Fruit fly (Drosophila melanogaster) whole organism, embryonic: ENCODE measurements around the gene Arp10.

ENCODE experiments used
- Abd-B ChIP-seq: fragments of 200-800 bp; sonication (Bioruptor generic); optimal IDR thresholded peaks from 2 replicates; lab custom pipeline; 2018; ENCODE audit warnings: missing biosample characterization, mild to moderate bottlenecking, missing genetic modification characterization, moderate library complexity
- Atf3 ChIP-seq: fragments of 200-800 bp; sonication (Bioruptor generic); optimal IDR thresholded peaks from 3 replicates; lab custom pipeline; 2016; ENCODE audit warnings: missing biosample characterization, missing genetic modification characterization
- CG10321 ChIP-seq: fragments of 200-800 bp; sonication (Bioruptor generic); IDR thresholded peaks from 2 replicates; pipeline ENCODE4 v1.3.6; 2022; ENCODE audit warnings: missing biosample characterization, missing genetic modification characterization
- CG11398 ChIP-seq: fragments of 200-800 bp; sonication (Bioruptor generic); optimal IDR thresholded peaks from 2 replicates; lab custom pipeline; 2016; ENCODE audit warnings: missing biosample characterization, missing genetic modification characterization
- CG12236 ChIP-seq: fragments of 200-800 bp; sonication (Bioruptor generic); optimal IDR thresholded peaks from 2 replicates; lab custom pipeline; 2016; ENCODE audit warnings: missing biosample characterization, missing genetic modification characterization
- CG12659 ChIP-seq: fragments of 200-800 bp; sonication (Bioruptor generic); optimal IDR thresholded peaks from 3 replicates; lab custom pipeline; 2017; ENCODE audit warnings: mild to moderate bottlenecking, missing biosample characterization, missing genetic modification reagents, missing genetic modification characterization
- CG12744 ChIP-seq: fragments of 200-800 bp; sonication (Bioruptor generic); optimal IDR thresholded peaks from 2 replicates; lab custom pipeline; 2016; ENCODE audit warnings: missing biosample characterization, missing genetic modification characterization
- CG12942 ChIP-seq: fragments of 200-800 bp; sonication (Bioruptor generic); optimal IDR thresholded peaks from 3 replicates; lab custom pipeline; 2016; ENCODE audit warnings: missing biosample characterization, missing genetic modification characterization
- CG13624 ChIP-seq: fragments of 200-800 bp; sonication (Bioruptor generic); optimal IDR thresholded peaks from 2 replicates; lab custom pipeline; 2016; ENCODE audit warnings: missing biosample characterization, missing genetic modification characterization
- CG15073 ChIP-seq: fragments of 200-800 bp; sonication (Bioruptor generic); optimal IDR thresholded peaks from 2 replicates; lab custom pipeline; 2016; ENCODE audit warnings: missing biosample characterization, missing genetic modification characterization
- CG1603 ChIP-seq: fragments of 200-800 bp; sonication (Bioruptor generic); optimal IDR thresholded peaks from 2 replicates; lab custom pipeline; 2019; ENCODE audit warnings: missing biosample characterization, mild to moderate bottlenecking, missing genetic modification characterization, moderate library complexity
- CG32772 ChIP-seq: fragments of 200-800 bp; sonication (Bioruptor generic); IDR thresholded peaks from 2 replicates; pipeline ENCODE4 v1.3.6; 2022; ENCODE audit warnings: missing biosample characterization, missing genetic modification characterization
- CG34376 ChIP-seq: fragments of 200-800 bp; sonication (Bioruptor generic); optimal IDR thresholded peaks from 2 replicates; lab custom pipeline; 2018; ENCODE audit warnings: missing biosample characterization, mild to moderate bottlenecking, missing genetic modification characterization
- CG3995 ChIP-seq: fragments of 200-800 bp; sonication (Bioruptor generic); optimal IDR thresholded peaks from 3 replicates; lab custom pipeline; 2016; ENCODE audit warnings: missing biosample characterization, missing genetic modification characterization
- CG4424 ChIP-seq: fragments of 200-800 bp; sonication (Bioruptor generic); optimal IDR thresholded peaks from 3 replicates; lab custom pipeline; 2016; ENCODE audit warnings: missing biosample characterization, missing genetic modification characterization
- CG4617 ChIP-seq: fragments of 200-800 bp; sonication (Bioruptor generic); optimal IDR thresholded peaks from 3 replicates; lab custom pipeline; 2016; ENCODE audit warnings: missing biosample characterization, missing genetic modification characterization, borderline replicate concordance
- CG6254 ChIP-seq: fragments of 200-800 bp; sonication (Bioruptor generic); optimal IDR thresholded peaks from 3 replicates; lab custom pipeline; 2017; ENCODE audit warnings: mild to moderate bottlenecking, missing biosample characterization, missing genetic modification reagents, missing genetic modification characterization
- CG7839 ChIP-seq: fragments of 200-800 bp; sonication (Bioruptor generic); optimal IDR thresholded peaks from 3 replicates; lab custom pipeline; 2018; ENCODE audit warnings: missing biosample characterization, mild to moderate bottlenecking, missing genetic modification characterization, moderate library complexity
- Camta ChIP-seq: fragments of 200-800 bp; sonication (Bioruptor generic); optimal IDR thresholded peaks from 2 replicates; lab custom pipeline; 2016; ENCODE audit warnings: missing biosample characterization, missing genetic modification characterization
- Dad ChIP-seq: fragments of 200-800 bp; sonication (Bioruptor generic); optimal IDR thresholded peaks from 3 replicates; lab custom pipeline; 2016; ENCODE audit warnings: missing biosample characterization, missing genetic modification characterization
- Fer3 ChIP-seq: fragments of 200-800 bp; sonication (Bioruptor generic); optimal IDR thresholded peaks from 2 replicates; lab custom pipeline; 2018; ENCODE audit warnings: missing biosample characterization, mild to moderate bottlenecking, missing genetic modification characterization, moderate library complexity
- Lhr ChIP-seq: fragments of 200-800 bp; sonication (Bioruptor generic); optimal IDR thresholded peaks from 3 replicates; lab custom pipeline; 2017; ENCODE audit warnings: mild to moderate bottlenecking, missing biosample characterization, missing genetic modification reagents, missing genetic modification characterization
- Meics ChIP-seq: fragments of 200-800 bp; sonication (Bioruptor generic); optimal IDR thresholded peaks from 2 replicates; lab custom pipeline; 2017; ENCODE audit warnings: missing biosample characterization, mild to moderate bottlenecking, missing genetic modification characterization
- NC2β ChIP-seq: fragments of 200-800 bp; sonication (Bioruptor generic); optimal IDR thresholded peaks from 2 replicates; lab custom pipeline; 2016; ENCODE audit warnings: missing biosample characterization, missing genetic modification characterization
- Nf-YA ChIP-seq: fragments of 200-800 bp; sonication (Bioruptor generic); IDR thresholded peaks from 2 replicates; pipeline ENCODE4 v1.3.6; 2022; ENCODE audit warnings: missing biosample characterization, missing genetic modification characterization
- Sox100B ChIP-seq: fragments of 200-800 bp; sonication (Bioruptor generic); optimal IDR thresholded peaks from 3 replicates; lab custom pipeline; 2018; ENCODE audit warnings: missing biosample characterization, mild to moderate bottlenecking, missing genetic modification characterization
- cad ChIP-seq: fragments of >200 bp; optimal IDR thresholded peaks from 2 replicates; lab custom pipeline; 2017; ENCODE audit warnings: missing biosample characterization, missing genetic modification characterization
- chinmo ChIP-seq: fragments of 200-800 bp; sonication (Bioruptor generic); IDR thresholded peaks from 4 replicates; pipeline ENCODE4 v1.3.6; 2022; ENCODE audit warnings: missing biosample characterization, missing genetic modification characterization; ENCODE audit not compliant: partially characterized antibody
- ci ChIP-seq: fragments of 200-800 bp; sonication (Bioruptor generic); IDR thresholded peaks from 3 replicates; pipeline ENCODE4 v1.3.6; 2022; ENCODE audit warnings: missing biosample characterization, missing genetic modification characterization
- danr ChIP-seq: fragments of 200-800 bp; sonication (Bioruptor generic); IDR thresholded peaks from 2 replicates; pipeline ENCODE4 v1.3.6; 2022; ENCODE audit warnings: missing biosample characterization, missing genetic modification characterization
- dysf ChIP-seq: fragments of 200-800 bp; sonication (Bioruptor generic); IDR thresholded peaks from 3 replicates; pipeline ENCODE4 v1.3.6; 2022; ENCODE audit warnings: missing biosample characterization, missing genetic modification characterization
- fd3F ChIP-seq: fragments of 200-800 bp; sonication (Bioruptor generic); optimal IDR thresholded peaks from 2 replicates; lab custom pipeline; 2018; ENCODE audit warnings: missing biosample characterization, mild to moderate bottlenecking, missing genetic modification characterization, moderate library complexity
- fd96Cb ChIP-seq: fragments of 200-800 bp; sonication (Bioruptor generic); optimal IDR thresholded peaks from 2 replicates; lab custom pipeline; 2018; ENCODE audit warnings: missing biosample characterization, mild to moderate bottlenecking, missing genetic modification characterization, moderate library complexity
- ftz-f1 ChIP-seq: fragments of 200-800 bp; sonication (Bioruptor generic); optimal IDR thresholded peaks from 2 replicates; lab custom pipeline; 2016; ENCODE audit warnings: missing biosample characterization, missing genetic modification characterization
- insv ChIP-seq, 2 experiments: fragments of 200-800 bp; sonication (Bioruptor generic); optimal IDR thresholded peaks; 3 replicates each; lab custom pipeline; 2016 to 2018; ENCODE audit warnings: missing biosample characterization in 2 of 2, missing genetic modification characterization in 2 of 2
- jing ChIP-seq: fragments of 200-800 bp; sonication (Bioruptor generic); optimal IDR thresholded peaks from 2 replicates; lab custom pipeline; 2018; ENCODE audit warnings: missing biosample characterization, mild to moderate bottlenecking, missing genetic modification characterization
- knrl ChIP-seq: fragments of 200-800 bp; sonication (Bioruptor generic); IDR thresholded peaks from 3 replicates; pipeline ENCODE4 v1.3.6; 2022; ENCODE audit warnings: missing biosample characterization, missing genetic modification characterization; ENCODE audit not compliant: partially characterized antibody
- maf-S ChIP-seq: fragments of 200-800 bp; sonication (Bioruptor generic); optimal IDR thresholded peaks from 2 replicates; lab custom pipeline; 2016; ENCODE audit warnings: missing biosample characterization, missing genetic modification characterization
- nau ChIP-seq: fragments of 200-800 bp; sonication (Bioruptor generic); optimal IDR thresholded peaks from 3 replicates; lab custom pipeline; 2017; ENCODE audit warnings: missing biosample characterization, mild to moderate bottlenecking, missing genetic modification characterization, missing genetic modification reagents
- nom ChIP-seq: fragments of 200-800 bp; sonication (Bioruptor generic); optimal IDR thresholded peaks from 2 replicates; lab custom pipeline; 2017; ENCODE audit warnings: missing biosample characterization, missing genetic modification characterization, mild to moderate bottlenecking, moderate library complexity, missing genetic modification reagents
- phol ChIP-seq: fragments of 200-800 bp; sonication (Bioruptor generic); optimal IDR thresholded peaks from 3 replicates; lab custom pipeline; 2018; ENCODE audit warnings: missing biosample characterization, mild to moderate bottlenecking, missing genetic modification characterization, moderate library complexity
- pita ChIP-seq: fragments of 200-800 bp; sonication (Bioruptor generic); optimal IDR thresholded peaks from 2 replicates; lab custom pipeline; 2017; ENCODE audit warnings: missing biosample characterization, mild to moderate bottlenecking, missing genetic modification characterization
- pzg ChIP-seq: fragments of 200-800 bp; sonication (Bioruptor generic); optimal IDR thresholded peaks from 3 replicates; lab custom pipeline; 2018; ENCODE audit warnings: missing biosample characterization, mild to moderate bottlenecking, missing genetic modification characterization, moderate library complexity
- scrt ChIP-seq: fragments of 200-800 bp; sonication (Bioruptor generic); optimal IDR thresholded peaks from 2 replicates; lab custom pipeline; 2018; ENCODE audit warnings: missing biosample characterization, mild to moderate bottlenecking, missing genetic modification characterization, moderate library complexity
- slbo ChIP-seq: fragments of 200-800 bp; sonication (Bioruptor generic); IDR thresholded peaks from 2 replicates; pipeline ENCODE4 v1.3.6; 2022; ENCODE audit warnings: missing biosample characterization, missing genetic modification characterization
- sna ChIP-seq: fragments of 200-800 bp; sonication (Bioruptor generic); IDR thresholded peaks from 2 replicates; pipeline ENCODE4 v1.3.6; 2022; ENCODE audit warnings: missing biosample characterization, missing genetic modification characterization; ENCODE audit not compliant: partially characterized antibody
- stwl ChIP-seq: fragments of 200-800 bp; sonication (Bioruptor generic); optimal IDR thresholded peaks from 3 replicates; lab custom pipeline; 2018; ENCODE audit warnings: missing biosample characterization, mild to moderate bottlenecking, missing genetic modification characterization, moderate library complexity
- vnd ChIP-seq: fragments of 200-800 bp; sonication (Bioruptor generic); IDR thresholded peaks from 3 replicates; pipeline ENCODE4 v1.3.6; 2022; ENCODE audit warnings: missing biosample characterization, missing genetic modification characterization; ENCODE audit not compliant: partially characterized antibody
- z ChIP-seq: fragments of 200-800 bp; sonication (Bioruptor generic); IDR thresholded peaks from 3 replicates; pipeline ENCODE4 v1.3.6; 2022; ENCODE audit warnings: missing biosample characterization, missing genetic modification characterization

Arp10 gene

dm6 chrX:19683040-19683875, 37.3 kb upstream of the Arp10 start, which contains the start of the genes dome and Ubqn (continued):
- TF ChIP-seq pzg (GFP tag; lab: Kevin White, UChicago) (peak; percentile 94), CG12744 (GFP tag; lab: Kevin White, UChicago) (no peak), NC2β (GFP tag; lab: Kevin White, UChicago) (peak; percentile 33), CG4424 (GFP tag; lab: Kevin White, UChicago) (peak; percentile 24), vnd (GFP tag; lab: Robert Waterston, UW) (peak; percentile 96), z (GFP tag; lab: Robert Waterston, UW) (no peak), dysf (no peak), Abd-B (GFP tag; lab: Kevin White, UChicago) (no peak), sna (GFP tag; lab: Robert Waterston, UW) (peak; percentile 88), Lhr (peak; percentile 39), Fer3 (no peak), Camta (GFP tag; lab: Kevin White, UChicago) (peak; percentile 4), Meics (GFP tag; lab: Kevin White, UChicago) (peak; percentile 36), chinmo (GFP tag; lab: Robert Waterston, UW) (peak; percentile 85), danr (0 out of 2 replicates have a peak, but pooled peaks have one; percentile 7), pita (GFP tag; lab: Kevin White, UChicago) (no peak), CG1603 (peak; percentile 79), Sox100B (no peak), CG13624 (GFP tag; lab: Kevin White, UChicago) (peak; percentile 56), Atf3 (GFP tag; lab: Kevin White, UChicago) (no peak), ftz-f1 (GFP tag; lab: Kevin White, UChicago) (peak; percentile 86), CG15073 (no peak), slbo (no peak), scrt (GFP tag; lab: Kevin White, UChicago) (peak; percentile 18), nom (peak; percentile 77), CG32772 (GFP tag; lab: Robert Waterston, UW) (no peak), jing (no peak), ci (GFP tag; lab: Robert Waterston, UW) (no peak), CG12236 (GFP tag; lab: Kevin White, UChicago) (peak; percentile 22), CG12942 (GFP tag; lab: Kevin White, UChicago) (no peak), fd3F (GFP tag; lab: Kevin White, UChicago) (no peak), CG10321 (no peak), CG7839 (tag; lab: Kevin White, UChicago) (no peak), phol (tag; lab: Kevin White, UChicago) (peak; percentile 54), Dad (GFP tag; lab: Kevin White, UChicago) (no peak), CG3995 (GFP tag; lab: Kevin White, UChicago) (peak; percentile 42), CG12659 (GFP tag; lab: Kevin White, UChicago) (peak; percentile 79), Nf-YA (GFP tag; lab: Robert Waterston, UW) (no peak), fd96Cb (tag; lab: Kevin White, UChicago) (no peak), CG4617 (GFP tag; lab: Kevin White, UChicago) (peak; percentile 51), CG11398 (GFP tag; lab: Kevin White, UChicago) (no peak), CG6254 (GFP tag; lab: Kevin White, UChicago) (no peak), insv (GFP tag; optimal IDR thresholded peaks at IDR 0.05; lab: Kevin White, UChicago) (no peak), knrl (GFP tag; lab: Robert Waterston, UW) (peak; percentile 93), maf-S (no peak), CG34376 (peak; percentile 84), cad (GFP tag; lab: Kevin White, UChicago) (no peak), stwl (tag; lab: Kevin White, UChicago) (peak; percentile 72), nau (GFP tag; lab: Kevin White, UChicago) (no peak)
